Fruit fly (Drosophila melanogaster) whole organism, embryonic: ENCODE measurements around the gene CG32073.
A peak's percentile ranks its signal among the peaks of the same experiment; 100 is the strongest.

Experiments
- CG1024 ChIP-seq: fragments of 200-800 bp; sonication (Bioruptor generic); IDR thresholded peaks from 2 replicates; pipeline ENCODE4 v1.3.6; 2022; ENCODE audit warnings: missing biosample characterization, missing genetic modification characterization
- CG10267 ChIP-seq: fragments of 200-800 bp; sonication (Bioruptor generic); optimal IDR thresholded peaks from 2 replicates; lab custom pipeline; 2018; ENCODE audit warnings: missing biosample characterization, mild to moderate bottlenecking, missing genetic modification characterization, moderate library complexity
- CG10979 ChIP-seq: fragments of 200-800 bp; sonication (Bioruptor generic); optimal IDR thresholded peaks from 2 replicates; lab custom pipeline; 2018; ENCODE audit warnings: missing biosample characterization, mild to moderate bottlenecking, missing genetic modification characterization, moderate library complexity
- CG11696 ChIP-seq: fragments of 200-800 bp; sonication (Bioruptor generic); IDR thresholded peaks from 2 replicates; pipeline ENCODE4 v1.3.6; 2022; ENCODE audit warnings: missing biosample characterization, missing genetic modification characterization
- CG15011 ChIP-seq: fragments of 200-800 bp; sonication (Bioruptor generic); optimal IDR thresholded peaks from 3 replicates; lab custom pipeline; 2018; ENCODE audit warnings: missing biosample characterization, mild to moderate bottlenecking, missing genetic modification characterization
- CG15269 ChIP-seq: fragments of 200-800 bp; sonication (Bioruptor generic); optimal IDR thresholded peaks from 2 replicates; lab custom pipeline; 2018; ENCODE audit warnings: missing biosample characterization, mild to moderate bottlenecking, missing genetic modification characterization, moderate library complexity
- CG15479 ChIP-seq: fragments of 200-800 bp; sonication (Bioruptor generic); optimal IDR thresholded peaks from 3 replicates; lab custom pipeline; 2019; ENCODE audit warnings: missing biosample characterization, mild to moderate bottlenecking, missing genetic modification characterization, moderate library complexity
- CG15601 ChIP-seq: fragments of 200-800 bp; sonication (Bioruptor generic); optimal IDR thresholded peaks from 3 replicates; lab custom pipeline; 2019; ENCODE audit warnings: missing biosample characterization, mild to moderate bottlenecking, missing genetic modification characterization, moderate library complexity
- CG18599 ChIP-seq: fragments of 200-800 bp; sonication (Bioruptor generic); optimal IDR thresholded peaks from 3 replicates; lab custom pipeline; 2017; ENCODE audit warnings: missing biosample characterization, missing genetic modification characterization, mild to moderate bottlenecking, moderate library complexity, missing genetic modification reagents
- CG2129 ChIP-seq: fragments of 200-800 bp; sonication (Bioruptor generic); IDR thresholded peaks from 2 replicates; pipeline ENCODE4 v1.3.6; 2022; ENCODE audit warnings: missing biosample characterization, missing genetic modification characterization; ENCODE audit not compliant: partially characterized antibody
- CG2199 ChIP-seq: fragments of 200-800 bp; sonication (Bioruptor generic); IDR thresholded peaks from 3 replicates; pipeline ENCODE4 v1.3.6; 2022; ENCODE audit warnings: missing biosample characterization, missing genetic modification characterization
- CG2889 ChIP-seq: fragments of 200-800 bp; sonication (Bioruptor generic); IDR thresholded peaks from 3 replicates; pipeline ENCODE4 v1.3.6; 2022; ENCODE audit warnings: missing biosample characterization, missing genetic modification characterization
- CG31441 ChIP-seq: fragments of 200-800 bp; sonication (Bioruptor generic); IDR thresholded peaks from 2 replicates; pipeline ENCODE4 v1.3.6; 2022; ENCODE audit warnings: missing biosample characterization, missing genetic modification characterization
- CG33213 ChIP-seq: fragments of 200-800 bp; sonication (Bioruptor generic); optimal IDR thresholded peaks from 3 replicates; lab custom pipeline; 2016; ENCODE audit warnings: missing biosample characterization, missing genetic modification characterization
- CG3995 ChIP-seq: fragments of 200-800 bp; sonication (Bioruptor generic); optimal IDR thresholded peaks from 3 replicates; lab custom pipeline; 2016; ENCODE audit warnings: missing biosample characterization, missing genetic modification characterization
- CG4424 ChIP-seq: fragments of 200-800 bp; sonication (Bioruptor generic); optimal IDR thresholded peaks from 3 replicates; lab custom pipeline; 2016; ENCODE audit warnings: missing biosample characterization, missing genetic modification characterization
- CG4730 ChIP-seq: fragments of 200-800 bp; sonication (Bioruptor generic); IDR thresholded peaks from 2 replicates; pipeline ENCODE4 v1.3.6; 2022; ENCODE audit warnings: missing biosample characterization, missing genetic modification characterization
- CG9609 ChIP-seq: fragments of 200-800 bp; sonication (Bioruptor generic); optimal IDR thresholded peaks from 3 replicates; lab custom pipeline; 2016; ENCODE audit warnings: missing biosample characterization, missing genetic modification characterization
- CG9727 ChIP-seq: fragments of 200-800 bp; sonication (Bioruptor generic); optimal IDR thresholded peaks from 3 replicates; lab custom pipeline; 2017; ENCODE audit warnings: missing biosample characterization, mild to moderate bottlenecking, missing genetic modification characterization
- CHES-1-like ChIP-seq: fragments of 200-800 bp; sonication (Bioruptor generic); optimal IDR thresholded peaks from 2 replicates; lab custom pipeline; 2016; ENCODE audit warnings: missing biosample characterization, missing genetic modification characterization
- Chrac-16 ChIP-seq: fragments of 200-800 bp; sonication (Bioruptor generic); optimal IDR thresholded peaks from 3 replicates; lab custom pipeline; 2016; ENCODE audit warnings: missing biosample characterization, missing genetic modification characterization
- CrebB ChIP-seq: fragments of 200-800 bp; sonication (Bioruptor generic); optimal IDR thresholded peaks from 3 replicates; lab custom pipeline; 2018; ENCODE audit warnings: missing biosample characterization, mild to moderate bottlenecking, missing genetic modification characterization
- Dfd ChIP-seq, 2 experiments: fragments of >200 bp; optimal IDR thresholded peaks; 2 replicates each; lab custom pipeline; 2017; ENCODE audit warnings: missing biosample characterization in 2 of 2, missing genetic modification characterization in 2 of 2
- Dll ChIP-seq: fragments of 200-800 bp; sonication (Bioruptor generic); IDR thresholded peaks from 4 replicates; pipeline ENCODE4 v1.3.6; 2022; ENCODE audit warnings: missing biosample characterization, missing genetic modification characterization; ENCODE audit not compliant: partially characterized antibody
- Mad ChIP-seq: fragments of 200-800 bp; sonication (Bioruptor generic); optimal IDR thresholded peaks from 2 replicates; lab custom pipeline; 2016; ENCODE audit warnings: missing biosample characterization, missing genetic modification characterization
- Med ChIP-seq: fragments of 200-800 bp; sonication (Bioruptor generic); peaks from one replicate; lab custom pipeline; 2016; ENCODE audit warnings: missing biosample characterization, missing genetic modification characterization, mild to moderate bottlenecking, inconsistent platforms, moderate library complexity
- NC2α ChIP-seq: fragments of 200-800 bp; sonication (Bioruptor generic); optimal IDR thresholded peaks from 2 replicates; lab custom pipeline; 2016; ENCODE audit warnings: missing biosample characterization, missing genetic modification characterization
- Xbp1 ChIP-seq: fragments of 200-800 bp; sonication (Bioruptor generic); optimal IDR thresholded peaks from 3 replicates; lab custom pipeline; 2016; ENCODE audit warnings: missing biosample characterization, mild to moderate bottlenecking, missing genetic modification characterization
- Xrp1 ChIP-seq: fragments of 200-800 bp; sonication (Bioruptor generic); IDR thresholded peaks from 2 replicates; pipeline ENCODE4 v1.3.6; 2022; ENCODE audit warnings: missing biosample characterization, missing genetic modification characterization
- ash1 ChIP-seq: fragments of 200-800 bp; sonication (Bioruptor generic); optimal IDR thresholded peaks from 2 replicates; lab custom pipeline; 2018; ENCODE audit warnings: missing biosample characterization, mild to moderate bottlenecking, missing genetic modification characterization
- cwo ChIP-seq: fragments of 200-800 bp; sonication (Bioruptor generic); optimal IDR thresholded peaks from 3 replicates; lab custom pipeline; 2017; ENCODE audit warnings: missing biosample characterization, missing genetic modification characterization, mild to moderate bottlenecking, moderate library complexity, missing genetic modification reagents
- exex ChIP-seq: fragments of 200-800 bp; sonication (Bioruptor generic); optimal IDR thresholded peaks from 4 replicates; lab custom pipeline; 2018; ENCODE audit warnings: missing biosample characterization, mild to moderate bottlenecking, missing genetic modification characterization, moderate library complexity
- fru ChIP-seq: fragments of >200 bp; optimal IDR thresholded peaks from 2 replicates; lab custom pipeline; 2017
- gfzf ChIP-seq: fragments of 200-800 bp; sonication (Bioruptor generic); optimal IDR thresholded peaks from 2 replicates; lab custom pipeline; 2016; ENCODE audit warnings: missing biosample characterization, mild to moderate bottlenecking, missing genetic modification characterization, moderate library complexity
- grn ChIP-seq: fragments of 200-800 bp; sonication (Bioruptor generic); optimal IDR thresholded peaks from 3 replicates; lab custom pipeline; 2017; ENCODE audit warnings: missing biosample characterization, missing genetic modification characterization
- jigr1 ChIP-seq: fragments of 200-800 bp; sonication (Bioruptor generic); IDR thresholded peaks from 3 replicates; pipeline ENCODE4 v1.3.6; 2022; ENCODE audit warnings: missing biosample characterization, missing genetic modification characterization
- jumu ChIP-seq: fragments of 200-800 bp; sonication (Bioruptor generic); optimal IDR thresholded peaks from 3 replicates; lab custom pipeline; 2016; ENCODE audit warnings: missing biosample characterization, missing genetic modification characterization
- lbe ChIP-seq: fragments of 200-800 bp; sonication (Bioruptor generic); optimal IDR thresholded peaks from 2 replicates; lab custom pipeline; 2016; ENCODE audit warnings: missing biosample characterization, mild to moderate bottlenecking, missing genetic modification characterization
- lmd ChIP-seq: fragments of 200-800 bp; sonication (Bioruptor generic); IDR thresholded peaks from 2 replicates; pipeline ENCODE4 v1.3.6; 2022; ENCODE audit warnings: missing biosample characterization, missing genetic modification characterization
- lola ChIP-seq, 3 experiments: fragments of >200 bp in 2 of 3; fragments of 200-800 bp in 1 of 3; sonication (Bioruptor generic) in 1 of 3; optimal IDR thresholded peaks; 2 replicates each; lab custom pipeline; 2017 to 2019; ENCODE audit warnings: missing biosample characterization in 3 of 3, missing genetic modification characterization in 3 of 3, mild to moderate bottlenecking in 1 of 3, moderate library complexity in 1 of 3
- luna ChIP-seq: fragments of 200-800 bp; sonication (Bioruptor generic); optimal IDR thresholded peaks from 2 replicates; lab custom pipeline; 2016; ENCODE audit warnings: missing biosample characterization, missing genetic modification characterization
- mirr ChIP-seq: fragments of 200-800 bp; sonication (Bioruptor generic); optimal IDR thresholded peaks from 3 replicates; lab custom pipeline; 2018; ENCODE audit warnings: missing biosample characterization, mild to moderate bottlenecking, missing genetic modification characterization
- nerfin-2 ChIP-seq: fragments of 200-800 bp; sonication (Bioruptor generic); IDR thresholded peaks from 2 replicates; pipeline ENCODE4 v1.3.6; 2022; ENCODE audit warnings: missing biosample characterization, missing genetic modification characterization; ENCODE audit not compliant: partially characterized antibody
- nom ChIP-seq: fragments of 200-800 bp; sonication (Bioruptor generic); optimal IDR thresholded peaks from 2 replicates; lab custom pipeline; 2017; ENCODE audit warnings: missing biosample characterization, missing genetic modification characterization, mild to moderate bottlenecking, moderate library complexity, missing genetic modification reagents
- prd ChIP-seq, 3 experiments: fragments of >200 bp in 2 of 3; fragments of 200-800 bp in 1 of 3; sonication (Bioruptor generic) in 1 of 3; optimal IDR thresholded peaks in 2 of 3; IDR thresholded peaks in 1 of 3; 2 replicates in 2 of 3; 3 replicates in 1 of 3; pipeline versions ENCODE4 v1.3.6 to Lab custom; 2017 to 2022; ENCODE audit warnings: missing biosample characterization in 1 of 3, missing genetic modification characterization in 1 of 3
- ro ChIP-seq: fragments of 200-800 bp; sonication (Bioruptor generic); IDR thresholded peaks from 2 replicates; pipeline ENCODE4 v1.3.6; 2022; ENCODE audit warnings: missing biosample characterization, missing genetic modification characterization
- sqz ChIP-seq: fragments of 200-800 bp; sonication (Bioruptor generic); optimal IDR thresholded peaks from 3 replicates; lab custom pipeline; 2018; ENCODE audit warnings: missing biosample characterization, mild to moderate bottlenecking, missing genetic modification characterization
- ssp ChIP-seq: fragments of 200-800 bp; sonication (Bioruptor generic); IDR thresholded peaks from 2 replicates; pipeline ENCODE4 v1.3.6; 2022; ENCODE audit warnings: missing biosample characterization, missing genetic modification characterization
- sug ChIP-seq: fragments of 200-800 bp; optimal IDR thresholded peaks from 2 replicates; lab custom pipeline; 2019; ENCODE audit warnings: missing biosample characterization, mild to moderate bottlenecking, missing genetic modification characterization, moderate library complexity
- unpg ChIP-seq: fragments of 200-800 bp; sonication (Bioruptor generic); optimal IDR thresholded peaks from 3 replicates; lab custom pipeline; 2018; ENCODE audit warnings: missing biosample characterization, mild to moderate bottlenecking, missing genetic modification characterization, moderate library complexity
- wdn ChIP-seq: fragments of 200-800 bp; sonication (Bioruptor generic); IDR thresholded peaks from 2 replicates; pipeline ENCODE4 v1.3.6; 2022; ENCODE audit warnings: missing biosample characterization, missing genetic modification characterization
- wek ChIP-seq: fragments of 200-800 bp; sonication (Bioruptor generic); optimal IDR thresholded peaks from 3 replicates; lab custom pipeline; 2018; ENCODE audit warnings: missing biosample characterization, mild to moderate bottlenecking, missing genetic modification characterization, moderate library complexity
- zf30C ChIP-seq: fragments of 200-800 bp; sonication (Bioruptor generic); optimal IDR thresholded peaks from 3 replicates; lab custom pipeline; 2018; ENCODE audit warnings: missing biosample characterization, mild to moderate bottlenecking, missing genetic modification characterization

CG32073 gene

dm6 chr3L:11071057-11071456 lies 36.3 kb downstream of the CG32073 start:
- TF ChIP-seq CG2199 (GFP tag; lab: Robert Waterston, UW), result no peak
- no peak for TF ChIP-seq CG10267
- TF ChIP-seq mirr (GFP tag; lab: Kevin White, UChicago), result peak; percentile 79
- TF ChIP-seq nerfin-2 (GFP tag; lab: Robert Waterston, UW), result 0 out of 2 replicates have a peak, but pooled peaks have one; percentile 27
- no peak for TF ChIP-seq CG3995
- no peak for TF ChIP-seq ash1
- TF ChIP-seq CG31441 (GFP tag; lab: Robert Waterston, UW), result no peak
- no peak for TF ChIP-seq luna (GFP tag; lab: Kevin White, UChicago)
- no peak for TF ChIP-seq CG4730 (GFP tag; lab: Robert Waterston, UW)
- no peak for TF ChIP-seq NC2α (GFP tag; lab: Kevin White, UChicago)
- no peak for TF ChIP-seq CrebB (tag; lab: Kevin White, UChicago)
- TF ChIP-seq Dll, result no peak
- TF ChIP-seq CG9727 (GFP tag; lab: Kevin White, UChicago), result no peak
- no peak for TF ChIP-seq gfzf
- no peak for TF ChIP-seq jumu
- TF ChIP-seq CG15601 (tag; lab: Kevin White, UChicago), result no peak
- TF ChIP-seq lmd (GFP tag; lab: Robert Waterston, UW), result no peak
- TF ChIP-seq nom (GFP tag; lab: Kevin White, UChicago), result no peak
- no peak for TF ChIP-seq wek (GFP tag; lab: Kevin White, UChicago)
- no peak for TF ChIP-seq lola (GFP tag; optimal IDR thresholded peaks at IDR 0.05; lab: Kevin White, UChicago)
- TF ChIP-seq CG1024 (GFP tag; lab: Robert Waterston, UW), result no peak
- no peak for TF ChIP-seq CG10979 (tag; lab: Kevin White, UChicago)
- TF ChIP-seq Xbp1, result no peak
- no peak for TF ChIP-seq Mad (GFP tag; lab: Kevin White, UChicago)
- TF ChIP-seq zf30C, result no peak
- TF ChIP-seq CG33213 (GFP tag; lab: Kevin White, UChicago), result no peak
- TF ChIP-seq Med (GFP tag; lab: Kevin White, UChicago), result peak; percentile 18
- TF ChIP-seq sqz (GFP tag; lab: Kevin White, UChicago), result no peak
- TF ChIP-seq exex (tag; lab: Kevin White, UChicago), result peak; percentile 79
- TF ChIP-seq prd (optimal IDR thresholded peaks at IDR 0.05; lab: Kevin White, UChicago), result no peak
- no peak for TF ChIP-seq prd (GFP tag; IDR thresholded peaks at IDR 0.05; lab: Robert Waterston, UW)
- TF ChIP-seq CG2129 (GFP tag; lab: Robert Waterston, UW), result no peak
- no peak for TF ChIP-seq wdn (GFP tag; lab: Robert Waterston, UW)
- TF ChIP-seq fru (lab: Kevin White, UChicago), result no peak
- TF ChIP-seq lbe (GFP tag; lab: Kevin White, UChicago), result no peak
- peak; percentile 30 for TF ChIP-seq grn (GFP tag; lab: Kevin White, UChicago)
- TF ChIP-seq CG15011 (GFP tag; lab: Kevin White, UChicago), result no peak
- no peak for TF ChIP-seq ssp (GFP tag; lab: Robert Waterston, UW)
- peak; percentile 83 for TF ChIP-seq CG11696
- TF ChIP-seq CG9609 (GFP tag; lab: Kevin White, UChicago), result no peak
- no peak for TF ChIP-seq CG4424 (GFP tag; lab: Kevin White, UChicago)
- TF ChIP-seq CG2889 (GFP tag; lab: Robert Waterston, UW), result no peak

- TF ChIP-seq jigr1, result no peak
- peak; percentile 40 for TF ChIP-seq cwo (GFP tag; lab: Kevin White, UChicago)
- no peak for TF ChIP-seq Dfd (GFP tag; optimal IDR thresholded peaks at IDR 0.05; lab: Kevin White, UChicago)
- no peak for TF ChIP-seq CG15479 (GFP tag; lab: Kevin White, UChicago)
- no peak for TF ChIP-seq unpg (GFP tag; lab: Kevin White, UChicago)
- TF ChIP-seq Xrp1, result peak; percentile 28; the same call in 1 of the 2 replicates
- TF ChIP-seq Chrac-16, result no peak
- peak; percentile 6 for TF ChIP-seq CG15269
- peak; percentile 15 for TF ChIP-seq CHES-1-like (GFP tag; lab: Kevin White, UChicago)
- peak; percentile 6 for TF ChIP-seq CG18599 (GFP tag; lab: Kevin White, UChicago)
- TF ChIP-seq sug, result peak; percentile 99
- TF ChIP-seq ro (GFP tag; lab: Robert Waterston, UW), result no peak
Measured at dm6 chr3L:11070372-11070854, 37.0 kb downstream of the CG32073 start, which contains the start of gene Mocs1. Gene Mocs1 (plus strand): TSS chr3L:11070526.
